Fruit fly (Drosophila melanogaster) Kc167 (cell line): ENCODE results near the gene CG6664.

Experiments
- Myc ChIP-seq: fragments of >200 bp; optimal IDR thresholded peaks from 2 replicates; lab custom pipeline; 2017; ENCODE audit warnings: missing external identifiers
- Sin3A ChIP-seq: fragments of >200 bp; optimal IDR thresholded peaks from 2 replicates; lab custom pipeline; 2018; ENCODE audit warnings: missing external identifiers
- h ChIP-seq: fragments of >200 bp; optimal IDR thresholded peaks from 3 replicates; lab custom pipeline; 2018; ENCODE audit warnings: missing external identifiers
- psq ChIP-seq: fragments of >200 bp; optimal IDR thresholded peaks from 2 replicates; lab custom pipeline; 2017; ENCODE audit warnings: missing external identifiers
- ttk ChIP-seq: sonication (Bioruptor generic); optimal IDR thresholded peaks from 2 replicates; lab custom pipeline; 2017; ENCODE audit warnings: missing external identifiers

DNA sequence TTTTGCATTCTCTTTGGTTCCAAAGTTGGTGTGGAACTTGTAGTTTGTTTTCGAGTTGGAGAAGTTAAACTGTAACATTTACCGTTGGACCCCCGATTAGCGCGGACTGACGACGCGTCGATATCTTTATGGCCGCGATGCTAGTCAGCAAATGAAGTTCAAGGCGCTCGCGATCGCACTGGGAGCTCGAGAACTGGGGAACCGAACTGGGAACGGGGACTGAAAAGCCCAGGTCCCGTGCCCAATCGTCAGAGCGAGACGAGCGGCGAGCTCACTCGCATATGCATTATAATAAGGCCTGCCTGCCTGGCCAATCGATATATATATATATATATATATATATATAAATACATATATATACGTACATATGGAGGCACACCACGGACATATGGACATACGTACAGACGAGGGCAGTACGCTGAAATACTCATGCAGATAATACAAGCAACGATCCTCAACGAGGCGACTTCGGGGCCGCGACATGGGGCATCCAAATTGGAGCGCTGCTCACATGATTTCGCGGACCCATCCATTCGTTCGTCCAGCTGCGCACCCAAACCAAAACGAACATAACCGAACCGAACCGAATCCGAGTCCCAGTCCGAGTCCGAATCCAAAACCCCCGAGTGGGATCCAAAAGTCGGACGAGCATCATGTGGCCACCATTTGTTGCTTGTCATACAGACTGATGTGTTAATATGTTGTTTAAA lies 13.7 kb downstream of the CG6664 start:
- TF ChIP-seq psq, result no peak
- no peak for TF ChIP-seq Sin3A (lab: Kevin White, UChicago)
- no peak for TF ChIP-seq ttk (lab: Kevin White, UChicago)
- TF ChIP-seq Myc (lab: Kevin White, UChicago), result no peak
- no peak for TF ChIP-seq h (lab: Kevin White, UChicago)
